Worm (Caenorhabditis elegans): ENCODE measurements around the gene F21F8.5.

ce11 chrV:8262212-8262611 lies 3.9 kb downstream of the F21F8.5 start:
- TF ChIP-seq lir-1 (GFP tag; conservative IDR thresholded peaks at IDR 0.05) (no peak), Y79H2A.3 (GFP tag; conservative IDR thresholded peaks at IDR 0.05) (no peak), F55B11.4 (tag; optimal IDR thresholded peaks at IDR 0.05; ENCODE audit: borderline replicate concordance, insufficient read depth) (no peak), snpc-4 (GFP tag; optimal IDR thresholded peaks at IDR 0.05) (no peak), snpc-4 (tag; optimal IDR thresholded peaks at IDR 0.05) (no peak), hlh-12 (tag; optimal IDR thresholded peaks at IDR 0.05) (no peak), hmg-20 (GFP tag; IDR thresholded peaks at IDR 0.05) (no peak), ceh-100 (GFP tag; IDR thresholded peaks at IDR 0.05) (no peak), B0336.3 (GFP tag; IDR thresholded peaks at IDR 0.05) (no peak), cebp-1 (GFP tag; IDR thresholded peaks at IDR 0.05) (no peak), cebp-1 (tag; optimal IDR thresholded peaks at IDR 0.05) (no peak), let-607 (tag; optimal IDR thresholded peaks at IDR 0.05) (no peak), efl-1 (GFP tag; optimal IDR thresholded peaks at IDR 0.05) (no peak)

All from whole organism, young adult.